Worm (Caenorhabditis elegans): Measurements from ENCODE around the gene Y102A5C.36.

ce11 chrV:16951504-16951903, 24.3 kb upstream of the Y102A5C.36 start, which contains the start of gene clec-238:
- TF ChIP-seq him-1 (tag; optimal IDR thresholded peaks at IDR 0.05) = no peak
- TF ChIP-seq W03F9.2 (tag; optimal IDR thresholded peaks at IDR 0.05) = no peak

All from whole organism, L4/young adult.